Worm (Caenorhabditis elegans) whole organism, L4/young adult: ENCODE data around the gene dgn-2.

Experiments used
- W03F9.2 ChIP-seq: fragments of 150-350 bp; optimal IDR thresholded peaks from 2 replicates; lab custom pipeline; 2014; ENCODE audit warnings: missing biosample characterization, missing genetic modification characterization
- dao-5 ChIP-seq: sonication (generic microtip); optimal IDR thresholded peaks from 2 replicates; lab custom pipeline; 2016; ENCODE audit warnings: missing genotype, missing genetic modification characterization, moderate library complexity, missing compliant biosample characterization
- him-1 ChIP-seq: sonication (generic microtip); optimal IDR thresholded peaks from 2 replicates; lab custom pipeline; 2016; ENCODE audit warnings: missing genotype, missing genetic modification reagents, missing genetic modification characterization, missing compliant biosample characterization

ce11 chrX:1344818-1345217 lies 22.5 kb downstream of the dgn-2 start:
- TF ChIP-seq W03F9.2 (tag; lab: Kevin White, UChicago) (peak; percentile 96), him-1 (tag; lab: Kevin White, UChicago) (peak; percentile 98), dao-5 (peak; percentile 86)
